Worm (Caenorhabditis elegans) whole organism, L4 larva: ENCODE data around the gene srh-83.
A peak's percentile ranks its signal among the peaks of the same experiment; 100 is the strongest.

ENCODE experiments used
- F10B5.3 ChIP-seq: sonication (generic microtip); optimal IDR thresholded peaks from 2 replicates; lab custom pipeline; 2016; ENCODE audit warnings: mild to moderate bottlenecking, missing genetic modification characterization, missing compliant biosample characterization
- F26F4.8 ChIP-seq: fragments of 200-800 bp; sonication (Bioruptor generic); conservative IDR thresholded peaks from 2 replicates; pipeline ENCODE4 v1.3.6; 2022; ENCODE audit warnings: missing genetic modification characterization, missing compliant biosample characterization
- F37D6.2 ChIP-seq: sonication (generic microtip); optimal IDR thresholded peaks from 2 replicates; lab custom pipeline; 2016; ENCODE audit warnings: mild to moderate bottlenecking, missing genetic modification characterization, missing compliant biosample characterization
- F49E8.2 ChIP-seq: sonication (generic microtip); optimal IDR thresholded peaks from 2 replicates; lab custom pipeline; 2016; ENCODE audit warnings: missing compliant biosample characterization, mild to moderate bottlenecking, missing genetic modification characterization, borderline replicate concordance
- T20F7.1 ChIP-seq: fragments of 200-800 bp; sonication (Bioruptor generic); optimal IDR thresholded peaks from 2 replicates; lab custom pipeline; 2018; ENCODE audit warnings: mild to moderate bottlenecking, missing genetic modification characterization, missing compliant biosample characterization
- Y48G9A.11 ChIP-seq: fragments of 200-800 bp; sonication (Bioruptor generic); IDR thresholded peaks from 2 replicates; pipeline ENCODE4 v1.3.6; 2022; ENCODE audit warnings: missing genetic modification reagents, missing genetic modification characterization, missing compliant biosample characterization
- ZK337.2 ChIP-seq: fragments of 200-800 bp; sonication (Bioruptor generic); IDR thresholded peaks from 2 replicates; pipeline ENCODE4 v1.3.6; 2022; ENCODE audit warnings: missing genetic modification reagents, missing genetic modification characterization, missing compliant biosample characterization
- ZK546.5 ChIP-seq, 2 experiments: sonication (generic microtip); optimal IDR thresholded peaks; 2 replicates each; lab custom pipeline; 2017; ENCODE audit warnings: missing biosample characterization in 2 of 2, missing genetic modification characterization in 2 of 2
- arid-1 ChIP-seq: fragments of 200-800 bp; sonication (Bioruptor generic); conservative IDR thresholded peaks from 2 replicates; pipeline ENCODE4 v1.3.6; 2022; ENCODE audit warnings: missing genetic modification reagents, missing genetic modification characterization, missing compliant biosample characterization
- ceh-20 ChIP-seq: fragments of 200-800 bp; sonication (Bioruptor generic); IDR thresholded peaks from 2 replicates; pipeline ENCODE4 v1.3.6; 2022; ENCODE audit warnings: missing genetic modification reagents, missing genetic modification characterization, missing compliant biosample characterization
- ceh-32 ChIP-seq: sonication (generic microtip); optimal IDR thresholded peaks from 2 replicates; lab custom pipeline; 2016; ENCODE audit warnings: mild to moderate bottlenecking, missing genetic modification characterization, missing compliant biosample characterization; ENCODE audit not compliant: poor library complexity
- ceh-62 ChIP-seq: sonication (generic microtip); optimal IDR thresholded peaks from 2 replicates; lab custom pipeline; 2017; ENCODE audit warnings: missing biosample characterization, missing genetic modification characterization
- ceh-82 ChIP-seq: sonication (generic microtip); optimal IDR thresholded peaks from 2 replicates; lab custom pipeline; 2017; ENCODE audit warnings: missing biosample characterization, missing genetic modification characterization
- dmd-6 ChIP-seq: fragments of 200-800 bp; sonication (Bioruptor generic); IDR thresholded peaks from 2 replicates; pipeline ENCODE4 v1.3.6; 2022; ENCODE audit warnings: missing genetic modification reagents, missing genetic modification characterization, missing compliant biosample characterization
- dmd-9 ChIP-seq: fragments of 200-800 bp; sonication (Bioruptor generic); IDR thresholded peaks from 2 replicates; pipeline ENCODE4 v1.3.6; 2022; ENCODE audit warnings: missing genetic modification reagents, missing genetic modification characterization, missing compliant biosample characterization
- dve-1 ChIP-seq: sonication (generic microtip); optimal IDR thresholded peaks from 2 replicates; lab custom pipeline; 2017; ENCODE audit warnings: antibody characterized with exemption, mild to moderate bottlenecking, missing genetic modification characterization, missing compliant biosample characterization; ENCODE audit not compliant: insufficient read depth
- egl-43 ChIP-seq: fragments of 200-800 bp; sonication (Bioruptor generic); IDR thresholded peaks from 2 replicates; pipeline ENCODE4 v1.3.6; 2022; ENCODE audit warnings: missing genetic modification reagents, missing genetic modification characterization, missing compliant biosample characterization
- fkh-10 ChIP-seq: fragments of 150-350 bp; optimal IDR thresholded peaks from 2 replicates; lab custom pipeline; 2014; ENCODE audit warnings: missing biosample characterization, missing genetic modification reagents, missing genetic modification characterization
- gei-8 ChIP-seq: fragments of 200-800 bp; sonication (Bioruptor generic); optimal IDR thresholded peaks from 2 replicates; lab custom pipeline; 2018; ENCODE audit warnings: mild to moderate bottlenecking, missing genetic modification characterization, missing compliant biosample characterization
- hif-1 ChIP-seq, 2 experiments: sonication (generic microtip); optimal IDR thresholded peaks; 2 replicates each; lab custom pipeline; 2016 to 2017; ENCODE audit warnings: missing compliant biosample characterization in 2 of 2, missing genetic modification characterization in 2 of 2, missing genetic modification reagents in 2 of 2, missing genotype in 2 of 2, mild to moderate bottlenecking in 1 of 2
- hlh-11 ChIP-seq: fragments of 200-800 bp; sonication (Bioruptor generic); optimal IDR thresholded peaks from 2 replicates; lab custom pipeline; 2018; ENCODE audit warnings: mild to moderate bottlenecking, missing genetic modification characterization, missing compliant biosample characterization
- hmg-1.1 ChIP-seq: fragments of 200-800 bp; sonication (Bioruptor generic); IDR thresholded peaks from 2 replicates; pipeline ENCODE4 v1.3.6; 2022; ENCODE audit warnings: missing genetic modification reagents, missing genetic modification characterization, missing compliant biosample characterization
- jun-1 ChIP-seq: fragments of 150-350 bp; optimal IDR thresholded peaks from 2 replicates; lab custom pipeline; 2014; ENCODE audit warnings: missing biosample characterization, missing genetic modification reagents, missing genetic modification characterization
- lin-1 ChIP-seq: fragments of 200-800 bp; sonication (Bioruptor generic); IDR thresholded peaks from 2 replicates; pipeline ENCODE4 v1.3.6; 2022; ENCODE audit warnings: missing genetic modification reagents, missing genetic modification characterization, missing compliant biosample characterization
- lin-38 ChIP-seq: fragments of 200-800 bp; sonication (Bioruptor generic); IDR thresholded peaks from 2 replicates; pipeline ENCODE4 v1.3.6; 2022; ENCODE audit warnings: missing genetic modification reagents, missing genetic modification characterization, missing compliant biosample characterization
- lir-3 ChIP-seq: sonication (generic microtip); optimal IDR thresholded peaks from 2 replicates; lab custom pipeline; 2016; ENCODE audit warnings: mild to moderate bottlenecking, missing genetic modification characterization, missing compliant biosample characterization
- madf-5 ChIP-seq, 2 experiments: fragments of 200-800 bp; sonication (Bioruptor generic); IDR thresholded peaks; 2 replicates each; pipeline ENCODE4 v1.3.6; 2022; ENCODE audit warnings: missing compliant biosample characterization in 2 of 2, missing genetic modification characterization in 2 of 2
- mep-1 ChIP-seq: fragments of 150-350 bp; sonication (generic microtip); optimal IDR thresholded peaks from 3 replicates; lab custom pipeline; 2014; ENCODE audit warnings: missing biosample characterization, missing genetic modification characterization
- mes-2 ChIP-seq: sonication (generic microtip); optimal IDR thresholded peaks from 2 replicates; lab custom pipeline; 2016; ENCODE audit warnings: missing genotype, mild to moderate bottlenecking, missing genetic modification characterization, missing compliant biosample characterization; ENCODE audit not compliant: poor library complexity, severe bottlenecking
- mxl-2 ChIP-seq: fragments of 200-800 bp; sonication (Bioruptor generic); conservative IDR thresholded peaks from 2 replicates; pipeline ENCODE4 v1.3.6; 2022; ENCODE audit warnings: missing genetic modification reagents, missing genetic modification characterization, missing compliant biosample characterization
- nhr-10 ChIP-seq: fragments of 150-350 bp; optimal IDR thresholded peaks from 2 replicates; lab custom pipeline; 2014; ENCODE audit warnings: missing biosample characterization, missing genetic modification characterization
- nhr-102 ChIP-seq: sonication (generic microtip); optimal IDR thresholded peaks from 2 replicates; lab custom pipeline; 2016; ENCODE audit warnings: mild to moderate bottlenecking, missing genetic modification characterization, moderate library complexity, missing compliant biosample characterization
- nhr-11 ChIP-seq: fragments of 150-350 bp; optimal IDR thresholded peaks from 2 replicates; lab custom pipeline; 2014; ENCODE audit warnings: missing biosample characterization, missing genetic modification characterization
- nhr-111 ChIP-seq: fragments of 200-800 bp; sonication (Bioruptor generic); optimal IDR thresholded peaks from 2 replicates; lab custom pipeline; 2018; ENCODE audit warnings: mild to moderate bottlenecking, missing genetic modification characterization, missing compliant biosample characterization
- nhr-48 ChIP-seq: sonication (generic microtip); optimal IDR thresholded peaks from 2 replicates; lab custom pipeline; 2016; ENCODE audit warnings: mild to moderate bottlenecking, missing genetic modification characterization, missing compliant biosample characterization
- nhr-76 ChIP-seq: fragments of 150-350 bp; optimal IDR thresholded peaks from 2 replicates; lab custom pipeline; 2014; ENCODE audit warnings: missing biosample characterization, missing genetic modification characterization
- nhr-77 ChIP-seq: fragments of 150-350 bp; optimal IDR thresholded peaks from 2 replicates; lab custom pipeline; 2014; ENCODE audit warnings: missing biosample characterization, missing genetic modification characterization
- php-3 ChIP-seq: fragments of 200-800 bp; sonication (Bioruptor generic); IDR thresholded peaks from 2 replicates; pipeline ENCODE4 v1.3.6; 2022; ENCODE audit warnings: missing genetic modification reagents, missing genetic modification characterization, missing compliant biosample characterization
- rbr-2 ChIP-seq: sonication (generic microtip); optimal IDR thresholded peaks from 2 replicates; lab custom pipeline; 2016; ENCODE audit warnings: missing genotype, missing genetic modification characterization, missing compliant biosample characterization
- saeg-2 ChIP-seq: fragments of 200-800 bp; sonication (Bioruptor generic); IDR thresholded peaks from 2 replicates; pipeline ENCODE4 v1.3.6; 2022; ENCODE audit warnings: missing genetic modification reagents, missing genetic modification characterization, missing compliant biosample characterization
- sdz-12 ChIP-seq: fragments of 200-800 bp; sonication (Bioruptor generic); optimal IDR thresholded peaks from 2 replicates; lab custom pipeline; 2018; ENCODE audit warnings: mild to moderate bottlenecking, missing genetic modification characterization, missing compliant biosample characterization
- skn-1 ChIP-seq: fragments of 150-350 bp; optimal IDR thresholded peaks from 2 replicates; lab custom pipeline; 2014; ENCODE audit warnings: missing biosample characterization, missing genetic modification characterization
- snpc-1.2 ChIP-seq: fragments of 200-800 bp; sonication (Bioruptor generic); IDR thresholded peaks from 2 replicates; pipeline ENCODE4 v1.3.6; 2022; ENCODE audit warnings: missing genetic modification reagents, missing genetic modification characterization, missing compliant biosample characterization
- spr-3 ChIP-seq: fragments of 200-800 bp; sonication (Bioruptor generic); optimal IDR thresholded peaks from 2 replicates; lab custom pipeline; 2018; ENCODE audit warnings: mild to moderate bottlenecking, missing genetic modification characterization, missing compliant biosample characterization
- tag-97 ChIP-seq: fragments of 200-800 bp; sonication (Bioruptor generic); IDR thresholded peaks from 2 replicates; pipeline ENCODE4 v1.3.6; 2022; ENCODE audit warnings: missing genetic modification characterization, missing compliant biosample characterization
- unc-130 ChIP-seq: sonication (generic microtip); optimal IDR thresholded peaks from 2 replicates; lab custom pipeline; 2016; ENCODE audit warnings: missing genetic modification reagents, missing genetic modification characterization, missing compliant biosample characterization
- unc-39 ChIP-seq: sonication (generic microtip); optimal IDR thresholded peaks from 2 replicates; lab custom pipeline; 2017; ENCODE audit warnings: missing biosample characterization, missing genetic modification characterization
- zag-1 ChIP-seq: fragments of 150-350 bp; optimal IDR thresholded peaks from 2 replicates; lab custom pipeline; 2014; ENCODE audit warnings: missing biosample characterization, missing genetic modification characterization
- zfp-2 ChIP-seq: sonication (generic microtip); optimal IDR thresholded peaks from 2 replicates; lab custom pipeline; 2016; ENCODE audit warnings: mild to moderate bottlenecking, missing genetic modification characterization, missing compliant biosample characterization
- zip-2 ChIP-seq: fragments of 150-350 bp; optimal IDR thresholded peaks from 2 replicates; lab custom pipeline; 2014; ENCODE audit warnings: missing biosample characterization, missing genetic modification characterization

The srh-83 gene

DNA sequence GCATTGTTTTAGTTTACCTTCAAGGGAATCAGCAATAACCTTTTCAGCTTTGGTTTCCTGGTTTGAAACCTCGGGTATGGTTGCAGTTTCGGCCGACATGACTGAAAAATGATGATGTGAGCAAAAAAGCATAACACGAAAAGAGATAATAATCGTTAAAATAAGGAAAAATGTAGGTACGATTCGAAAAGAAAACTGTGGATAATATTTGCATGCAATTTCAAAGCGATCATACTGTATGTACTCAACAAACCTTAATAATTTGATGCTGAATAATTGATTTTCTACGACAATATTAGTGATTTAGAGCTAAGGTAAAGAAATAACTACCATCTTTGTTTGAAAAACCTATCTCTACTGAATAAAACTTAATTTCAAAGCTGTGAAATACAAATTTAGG, 31.7 kb downstream of the srh-83 start, which contains the start of gene attf-2:
Gene attf-2, minus strand, starts transcription at position 101 of the 400 bp plus-strand sequence.
- no peak for TF ChIP-seq spr-3
- TF ChIP-seq hmg-1.1 (GFP tag; lab: Robert Waterston, UW) = no peak
- TF ChIP-seq Y48G9A.11 = no peak
- TF ChIP-seq lir-3 (tag; lab: Kevin White, UChicago) = no peak
- no peak for TF ChIP-seq hif-1 (tag; optimal IDR thresholded peaks at IDR 0.05; lab: Kevin White, UChicago)
- TF ChIP-seq unc-39 (tag; lab: Kevin White, UChicago) = no peak
- TF ChIP-seq lin-1 (GFP tag; lab: Robert Waterston, UW) = no peak
- TF ChIP-seq rbr-2 (tag; lab: Kevin White, UChicago) = no peak
- no peak for TF ChIP-seq mes-2 (tag; lab: Kevin White, UChicago)
- no peak for TF ChIP-seq dve-1
- no peak for TF ChIP-seq ceh-62
- no peak for TF ChIP-seq ceh-82
- TF ChIP-seq zag-1 (tag; lab: Kevin White, UChicago) = no peak
- no peak for TF ChIP-seq dmd-6 (GFP tag; lab: Robert Waterston, UW)
- no peak for TF ChIP-seq ceh-32 (tag; lab: Kevin White, UChicago)

ce11 chrV:7196498-7196966, 32.2 kb downstream of the srh-83 start, which contains the start of gene F09G2.2:
F09G2.2 (plus strand) TSS chrV:7196916.
- TF ChIP-seq ceh-82 (no peak), nhr-102 (tag; lab: Kevin White, UChicago) (peak; percentile 80), lin-38 (GFP tag; lab: Robert Waterston, UW) (peak; percentile 87), nhr-111 (GFP tag; lab: Kevin White, UChicago) (no peak), sdz-12 (GFP tag; lab: Kevin White, UChicago) (no peak), snpc-1.2 (peak; percentile 53; the same call in 1 of the 2 replicates), saeg-2 (GFP tag; lab: Robert Waterston, UW) (no peak), php-3 (GFP tag; lab: Robert Waterston, UW) (peak; percentile 46; the same call in 1 of the 2 replicates), skn-1 (tag; lab: Kevin White, UChicago) (no peak), fkh-10 (peak; percentile 70), nhr-77 (tag; lab: Kevin White, UChicago) (peak; percentile 92), dmd-9 (GFP tag; lab: Robert Waterston, UW) (0 out of 2 replicates have a peak, but pooled peaks have one; percentile 45), tag-97 (GFP tag; lab: Robert Waterston, UW) (no peak), F37D6.2 (tag; lab: Kevin White, UChicago) (peak; percentile 31), mxl-2 (0 out of 2 replicates have a peak, but pooled peaks have one; percentile 36), nhr-48 (tag; lab: Kevin White, UChicago) (peak; percentile 79), nhr-11 (tag; lab: Kevin White, UChicago) (peak; percentile 92), jun-1 (tag; lab: Kevin White, UChicago) (peak; percentile 76), F10B5.3 (no peak), nhr-76 (tag; lab: Kevin White, UChicago) (no peak), F49E8.2 (tag; lab: Kevin White, UChicago) (no peak), zfp-2 (peak; percentile 98), ceh-20 (GFP tag; lab: Robert Waterston, UW) (peak; percentile 88), ceh-32 (tag; lab: Kevin White, UChicago) (no peak), egl-43 (GFP tag; lab: Robert Waterston, UW) (peak; percentile 32; the same call in 1 of the 2 replicates), unc-130 (GFP tag; lab: Kevin White, UChicago) (peak; percentile 78), gei-8 (GFP tag; lab: Kevin White, UChicago) (no peak), spr-3 (peak; percentile 46), F26F4.8 (GFP tag; lab: Robert Waterston, UW) (no peak), nhr-10 (tag; lab: Kevin White, UChicago) (no peak), ZK337.2 (GFP tag; lab: Robert Waterston, UW) (no peak), zip-2 (tag; lab: Kevin White, UChicago) (peak; percentile 49), arid-1 (GFP tag; lab: Robert Waterston, UW) (peak; percentile 68), hlh-11 (tag; lab: Kevin White, UChicago) (peak; percentile 94), ZK546.5 (tag; optimal IDR thresholded peaks at IDR 0.05; lab: Kevin White, UChicago) (no peak), mep-1 (peak; percentile 90), T20F7.1 (GFP tag; lab: Kevin White, UChicago) (no peak), madf-5 (GFP tag; IDR thresholded peaks at IDR 0.05; lab: Robert Waterston, UW) (no peak)
